Fruit fly (Drosophila melanogaster): ENCODE results near the gene COX8.
A peak's percentile ranks its signal among the peaks of the same experiment; 100 is the strongest.

The COX8 gene

DNA sequence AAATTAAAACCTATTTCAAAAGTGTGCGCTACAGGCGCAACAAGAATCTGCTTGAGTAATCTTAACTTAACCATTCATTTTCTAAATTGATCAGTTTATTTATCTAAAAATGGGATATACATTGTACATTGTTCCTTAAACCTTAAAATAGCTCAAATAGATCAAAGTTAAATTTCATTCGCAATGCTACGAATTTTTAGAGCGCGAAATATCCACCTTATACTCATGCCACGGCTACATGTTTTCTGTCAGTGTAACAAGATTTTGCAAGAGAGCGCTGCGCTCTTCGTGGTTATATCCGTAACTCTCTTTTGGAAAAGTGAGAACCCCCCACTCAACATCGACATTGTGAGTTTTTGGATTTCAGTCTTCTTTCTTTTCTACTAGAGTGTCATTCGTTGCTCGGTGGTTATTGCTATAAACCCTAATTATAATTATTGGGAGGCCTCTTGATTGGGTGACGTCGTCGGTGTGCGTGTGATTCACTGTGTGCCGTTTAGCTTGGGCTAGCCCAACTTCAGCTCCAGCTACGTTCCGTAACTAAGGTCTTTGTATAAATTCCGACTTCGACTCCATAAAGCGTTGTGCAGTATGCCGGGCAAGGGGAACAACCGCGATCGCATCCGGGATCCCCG lies 29.6 kb downstream of the COX8 start (continued):
- TF ChIP-seq CG17361 (GFP tag; IDR thresholded peaks at IDR 0.05) (peak; percentile 61; the same call in 2 of the 3 replicates), CG2875 (GFP tag; optimal IDR thresholded peaks at IDR 0.05) (peak; percentile 23), ato (GFP tag; IDR thresholded peaks at IDR 0.05; ENCODE audit: partially characterized antibody) (no peak), CG1792 (GFP tag; optimal IDR thresholded peaks at IDR 0.05) (peak; percentile 16), CG11560 (tag; IDR thresholded peaks at IDR 0.05) (no peak), nom (GFP tag; optimal IDR thresholded peaks at IDR 0.05) (peak; percentile 23), Aef1 (GFP tag; IDR thresholded peaks at IDR 0.05) (no peak), Eip74EF (GFP tag; optimal IDR thresholded peaks at IDR 0.05) (no peak), ham (GFP tag; IDR thresholded peaks at IDR 0.05) (no peak), ac (GFP tag; optimal IDR thresholded peaks at IDR 0.05) (no peak), disco-r (GFP tag; optimal IDR thresholded peaks at IDR 0.05) (no peak), dysf (GFP tag; IDR thresholded peaks at IDR 0.05) (peak; percentile 56; the same call in 1 of the 3 replicates), fd3F (GFP tag; optimal IDR thresholded peaks at IDR 0.05) (no peak), CG15696 (tag; optimal IDR thresholded peaks at IDR 0.05) (no peak), Blimp-1 (GFP tag; optimal IDR thresholded peaks at IDR 0.05) (peak; percentile 29), repo (GFP tag; optimal IDR thresholded peaks at IDR 0.05) (peak; percentile 32), Hmr (GFP tag; optimal IDR thresholded peaks at IDR 0.05) (peak; percentile 48), gt (GFP tag; IDR thresholded peaks at IDR 0.05) (no peak), CG33557 (GFP tag; optimal IDR thresholded peaks at IDR 0.05) (no peak), CG15479 (GFP tag; optimal IDR thresholded peaks at IDR 0.05) (no peak), CG15011 (GFP tag; optimal IDR thresholded peaks at IDR 0.05) (no peak), ci (GFP tag; IDR thresholded peaks at IDR 0.05) (peak; percentile 71; the same call in 2 of the 3 replicates), CG34422 (GFP tag; IDR thresholded peaks at IDR 0.05) (no peak), Pdp1 (GFP tag; optimal IDR thresholded peaks at IDR 0.05) (peak; percentile 10 to 36), sqz (GFP tag; optimal IDR thresholded peaks at IDR 0.05) (no peak), Ada2b (GFP tag; IDR thresholded peaks at IDR 0.05) (peak; percentile 24; the same call in 1 of the 2 replicates), Lhr (GFP tag; optimal IDR thresholded peaks at IDR 0.05) (no peak), da (GFP tag; optimal IDR thresholded peaks at IDR 0.05) (no peak), Elba2 (GFP tag; optimal IDR thresholded peaks at IDR 0.05) (no peak), sna (GFP tag; IDR thresholded peaks at IDR 0.05; ENCODE audit: partially characterized antibody) (no peak), jigr1 (GFP tag; IDR thresholded peaks at IDR 0.05) (no peak), TFAM (GFP tag; optimal IDR thresholded peaks at IDR 0.05) (no peak), CG9727 (GFP tag; optimal IDR thresholded peaks at IDR 0.05) (peak; percentile 15), Usf (GFP tag; optimal IDR thresholded peaks at IDR 0.05) (no peak), CG8359 (GFP tag; optimal IDR thresholded peaks at IDR 0.05; ENCODE audit: borderline replicate concordance) (peak; percentile 3), Nf-YC (tag; optimal IDR thresholded peaks at IDR 0.05) (no peak), otp (GFP tag; IDR thresholded peaks at IDR 0.05) (0 out of 3 replicates have a peak, but pooled peaks have one; percentile 17), B-H1 (GFP tag; IDR thresholded peaks at IDR 0.05) (no peak), ewg (GFP tag; optimal IDR thresholded peaks at IDR 0.05) (no peak), NK7.1 (GFP tag; optimal IDR thresholded peaks at IDR 0.05) (no peak), slbo (GFP tag; IDR thresholded peaks at IDR 0.05) (peak; percentile 57), HLH4C (GFP tag; IDR thresholded peaks at IDR 0.05; ENCODE audit: partially characterized antibody) (no peak), CG6254 (GFP tag; optimal IDR thresholded peaks at IDR 0.05) (peak; percentile 37), CG2678 (tag; optimal IDR thresholded peaks at IDR 0.05) (peak; percentile 50), CG11723 (GFP tag; optimal IDR thresholded peaks at IDR 0.05) (no peak), croc (GFP tag; conservative IDR thresholded peaks at IDR 0.05) (no peak), gfzf (GFP tag; optimal IDR thresholded peaks at IDR 0.05) (no peak), Six4 (GFP tag; optimal IDR thresholded peaks at IDR 0.05) (no peak), Mrtf (GFP tag; IDR thresholded peaks at IDR 0.05) (no peak)

Measured in whole organism, embryonic.